Fruit fly (Drosophila melanogaster): Measurements from ENCODE around the gene CG12729.

DNA sequence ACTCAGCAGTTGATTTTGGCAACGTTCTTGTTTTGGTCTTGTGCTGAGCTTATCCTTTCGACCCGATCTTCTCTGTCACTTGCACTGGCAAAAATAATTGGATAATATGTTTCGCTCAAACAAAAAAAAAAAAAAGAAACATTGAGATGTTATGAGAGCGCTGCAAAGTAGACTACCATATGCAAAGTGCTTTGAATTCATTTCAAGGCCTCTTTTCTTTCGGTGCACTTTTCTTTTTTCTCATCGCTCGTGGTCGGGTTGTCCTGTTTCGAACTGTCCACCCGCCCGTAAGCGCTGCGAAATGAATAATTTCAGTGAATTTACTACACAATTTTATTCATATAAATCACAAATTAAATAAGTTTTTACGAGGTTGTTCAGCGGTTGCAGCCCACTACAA lies 25.1 kb upstream of the CG12729 start:
- no peak for TF ChIP-seq CG12605 (GFP tag; IDR thresholded peaks at IDR 0.05)
- TF ChIP-seq Pif1A (GFP tag; optimal IDR thresholded peaks at IDR 0.05) = no peak
- no peak for TF ChIP-seq rn (GFP tag; IDR thresholded peaks at IDR 0.05)
- TF ChIP-seq CG14655 (GFP tag; optimal IDR thresholded peaks at IDR 0.05) = no peak
- TF ChIP-seq EcR (GFP tag; optimal IDR thresholded peaks at IDR 0.05) = no peak
- TF ChIP-seq CG4496 (GFP tag; IDR thresholded peaks at IDR 0.05) = 0 out of 3 replicates have a peak, but pooled peaks have one; percentile 15
- no peak for TF ChIP-seq CG15710 (tag; optimal IDR thresholded peaks at IDR 0.05)
- no peak for TF ChIP-seq CG10348 (GFP tag; IDR thresholded peaks at IDR 0.05)
- no peak for TF ChIP-seq D1 (tag; optimal IDR thresholded peaks at IDR 0.05)
- TF ChIP-seq CG13204 (GFP tag; optimal IDR thresholded peaks at IDR 0.05) = no peak
- TF ChIP-seq CG34367 (tag; optimal IDR thresholded peaks at IDR 0.05) = no peak
- no peak for TF ChIP-seq CG9948 (tag; optimal IDR thresholded peaks at IDR 0.05)

Measured in whole organism, pupa.